Worm (Caenorhabditis elegans) whole organism, early embryonic: ENCODE data around the gene C17H11.1.

Experiments
- B0310.2 ChIP-seq: sonication (generic microtip); optimal IDR thresholded peaks from 2 replicates; lab custom pipeline; 2016; ENCODE audit warnings: mild to moderate bottlenecking, missing genetic modification characterization, missing compliant biosample characterization
- F13C5.2 ChIP-seq: sonication (generic microtip); optimal IDR thresholded peaks from 2 replicates; lab custom pipeline; 2017; ENCODE audit warnings: mild to moderate bottlenecking, missing genetic modification characterization, inconsistent platforms, missing compliant biosample characterization
- aly-1 ChIP-seq: sonication (generic microtip); optimal IDR thresholded peaks from 2 replicates; lab custom pipeline; 2016; ENCODE audit warnings: missing genetic modification characterization, missing compliant biosample characterization
- ama-1 ChIP-seq: fragments of 150-350 bp; optimal IDR thresholded peaks from 2 replicates; lab custom pipeline; 2014
- ceh-13 ChIP-seq: fragments of 200-800 bp; sonication (Bioruptor generic); optimal IDR thresholded peaks from 2 replicates; lab custom pipeline; 2018; ENCODE audit warnings: mild to moderate bottlenecking, missing genetic modification characterization, missing compliant biosample characterization
- ceh-36 ChIP-seq: sonication (generic microtip); optimal IDR thresholded peaks from 2 replicates; lab custom pipeline; 2016; ENCODE audit warnings: missing genetic modification characterization, inconsistent platforms, missing compliant biosample characterization
- ets-7 ChIP-seq: sonication (generic microtip); optimal IDR thresholded peaks from 2 replicates; lab custom pipeline; 2016; ENCODE audit warnings: missing genotype, missing genetic modification characterization, missing compliant biosample characterization
- flt-1 ChIP-seq: fragments of 200-800 bp; sonication (Bioruptor generic); IDR thresholded peaks from 2 replicates; pipeline ENCODE4 v1.3.6; 2022; ENCODE audit warnings: missing genetic modification characterization, missing compliant biosample characterization
- hmbx-1 ChIP-seq: sonication (generic microtip); optimal IDR thresholded peaks from 2 replicates; lab custom pipeline; 2016; ENCODE audit warnings: mild to moderate bottlenecking, missing genetic modification characterization, missing compliant biosample characterization
- hmg-4 ChIP-seq: fragments of 200-800 bp; sonication (Bioruptor generic); optimal IDR thresholded peaks from 2 replicates; lab custom pipeline; 2018; ENCODE audit warnings: mild to moderate bottlenecking, missing genetic modification characterization, missing compliant biosample characterization
- hnd-1 ChIP-seq: sonication (generic microtip); optimal IDR thresholded peaks from 2 replicates; lab custom pipeline; 2016; ENCODE audit warnings: missing genetic modification characterization, missing compliant biosample characterization
- pes-1 ChIP-seq: fragments of 200-800 bp; sonication (Bioruptor generic); IDR thresholded peaks from 2 replicates; pipeline ENCODE4 v1.3.6; 2022; ENCODE audit warnings: missing genetic modification reagents, missing genetic modification characterization, missing compliant biosample characterization
- scrt-1 ChIP-seq: fragments of 200-800 bp; sonication (Bioruptor generic); IDR thresholded peaks from 2 replicates; pipeline ENCODE4 v1.3.6; 2022; ENCODE audit warnings: missing genetic modification characterization, missing compliant biosample characterization
- sea-1 ChIP-seq: fragments of 200-800 bp; sonication (Bioruptor generic); conservative IDR thresholded peaks from 2 replicates; pipeline ENCODE4 v1.3.6; 2022; ENCODE audit warnings: missing genetic modification characterization, missing compliant biosample characterization
- tbx-11 ChIP-seq: fragments of 200-800 bp; sonication (Bioruptor generic); IDR thresholded peaks from 2 replicates; pipeline ENCODE4 v1.3.6; 2022; ENCODE audit warnings: missing genetic modification characterization, missing compliant biosample characterization
- tbx-37 ChIP-seq: fragments of 200-800 bp; sonication (Bioruptor generic); conservative IDR thresholded peaks from 2 replicates; pipeline ENCODE4 v1.3.6; 2022; ENCODE audit warnings: missing genetic modification reagents, missing genetic modification characterization, missing compliant biosample characterization
- tra-4 ChIP-seq: sonication (generic microtip); optimal IDR thresholded peaks from 2 replicates; lab custom pipeline; 2017; ENCODE audit warnings: missing genetic modification characterization, missing compliant biosample characterization

The C17H11.1 gene

ce11 chrX:8150621-8151020 is 23.1 kb upstream of the C17H11.1 start, which contains the start of gene F22F1.2:
Gene F22F1.2 (minus strand): TSS chrX:8150721.
- TF ChIP-seq ceh-13 (no peak), ets-7 (tag; lab: Kevin White, UChicago) (no peak), tbx-37 (GFP tag; lab: Robert Waterston, UW) (no peak), hmbx-1 (tag; lab: Kevin White, UChicago) (no peak), hnd-1 (tag; lab: Kevin White, UChicago) (no peak), tbx-11 (no peak), B0310.2 (tag; lab: Kevin White, UChicago) (no peak), aly-1 (tag; lab: Kevin White, UChicago) (no peak), scrt-1 (no peak), hmg-4 (GFP tag; lab: Kevin White, UChicago) (no peak), tra-4 (tag; lab: Kevin White, UChicago) (no peak), ceh-36 (tag; lab: Kevin White, UChicago) (no peak), F13C5.2 (tag; lab: Kevin White, UChicago) (no peak), sea-1 (no peak), flt-1 (GFP tag; lab: Robert Waterston, UW) (no peak), ama-1 (no peak)

ce11 chrX:8151409-8151808 is 22.3 kb upstream of the C17H11.1 start:
- TF ChIP-seq hmg-4 (GFP tag; lab: Kevin White, UChicago) (peak; percentile 43), scrt-1 (no peak)

- TF ChIP-seq pes-1 (peak; percentile 81), flt-1 (GFP tag; lab: Robert Waterston, UW) (peak; percentile 83), tbx-37 (GFP tag; lab: Robert Waterston, UW) (peak; percentile 79), scrt-1 (peak; percentile 61), tbx-11 (peak; percentile 58)
These were observed 18.2 kb upstream of the C17H11.1 start for ce11 chrX:8155447-8155877.

ce11 chrX:8155969-8156368 is 17.7 kb upstream of the C17H11.1 start:
- TF ChIP-seq ama-1, result no peak
- TF ChIP-seq tbx-11, result peak; percentile 91
- TF ChIP-seq B0310.2 (tag; lab: Kevin White, UChicago), result peak; percentile 87
- peak; percentile 46 for TF ChIP-seq hnd-1 (tag; lab: Kevin White, UChicago)
- no peak for TF ChIP-seq aly-1 (tag; lab: Kevin White, UChicago)
- peak; percentile 71 for TF ChIP-seq hmbx-1 (tag; lab: Kevin White, UChicago)
- peak; percentile 99 for TF ChIP-seq sea-1
- TF ChIP-seq tra-4 (tag; lab: Kevin White, UChicago), result peak; percentile 68
- peak; percentile 97 for TF ChIP-seq scrt-1
- peak; percentile 98 for TF ChIP-seq pes-1
- TF ChIP-seq ets-7 (tag; lab: Kevin White, UChicago), result peak; percentile 46
- TF ChIP-seq ceh-13, result peak; percentile 83
- TF ChIP-seq flt-1 (GFP tag; lab: Robert Waterston, UW), result peak; percentile 96
- peak; percentile 93 for TF ChIP-seq ceh-36 (tag; lab: Kevin White, UChicago)
- TF ChIP-seq tbx-37 (GFP tag; lab: Robert Waterston, UW), result peak; percentile 94
- peak; percentile 78 for TF ChIP-seq F13C5.2 (tag; lab: Kevin White, UChicago)
- peak; percentile 97 for TF ChIP-seq hmg-4 (GFP tag; lab: Kevin White, UChicago)

- 0 out of 2 replicates have a peak, but pooled peaks have one; percentile 21 for TF ChIP-seq tbx-37 (GFP tag; lab: Robert Waterston, UW)
- TF ChIP-seq flt-1 (GFP tag; lab: Robert Waterston, UW), result 0 out of 2 replicates have a peak, but pooled peaks have one; percentile 37
- TF ChIP-seq F13C5.2 (tag; lab: Kevin White, UChicago), result no peak
- TF ChIP-seq scrt-1, result no peak
- TF ChIP-seq tbx-11, result 0 out of 2 replicates have a peak, but pooled peaks have one; percentile 27
- no peak for TF ChIP-seq hmbx-1 (tag; lab: Kevin White, UChicago)
- TF ChIP-seq aly-1 (tag; lab: Kevin White, UChicago), result no peak
- 0 out of 2 replicates have a peak, but pooled peaks have one; percentile 30 for TF ChIP-seq pes-1
- TF ChIP-seq hnd-1 (tag; lab: Kevin White, UChicago), result no peak
- TF ChIP-seq B0310.2 (tag; lab: Kevin White, UChicago), result no peak
- TF ChIP-seq sea-1, result peak; percentile 45
- TF ChIP-seq ceh-13, result no peak
- TF ChIP-seq ama-1, result no peak
- no peak for TF ChIP-seq hmg-4 (GFP tag; lab: Kevin White, UChicago)
- no peak for TF ChIP-seq ceh-36 (tag; lab: Kevin White, UChicago)
- TF ChIP-seq tra-4 (tag; lab: Kevin White, UChicago), result no peak
- no peak for TF ChIP-seq ets-7 (tag; lab: Kevin White, UChicago)
These were observed 17.2 kb upstream of the C17H11.1 start for ce11 chrX:8156502-8156901.

- TF ChIP-seq ceh-13 (no peak), hmg-4 (GFP tag; lab: Kevin White, UChicago) (peak; percentile 73), tra-4 (tag; lab: Kevin White, UChicago) (no peak), ets-7 (tag; lab: Kevin White, UChicago) (no peak), B0310.2 (tag; lab: Kevin White, UChicago) (no peak), sea-1 (peak; percentile 65; the same call in 1 of the 2 replicates), flt-1 (GFP tag; lab: Robert Waterston, UW) (peak; percentile 59; the same call in 1 of the 2 replicates), pes-1 (peak; percentile 31; the same call in 1 of the 2 replicates), ama-1 (no peak)
These were observed 16.6 kb upstream of the C17H11.1 start for ce11 chrX:8157132-8157531.

- TF ChIP-seq F13C5.2 (tag; lab: Kevin White, UChicago) (peak; percentile 3), sea-1 (peak; percentile 81), ceh-13 (no peak), hnd-1 (tag; lab: Kevin White, UChicago) (no peak), hmg-4 (GFP tag; lab: Kevin White, UChicago) (peak; percentile 54), tbx-37 (GFP tag; lab: Robert Waterston, UW) (0 out of 2 replicates have a peak, but pooled peaks have one; percentile 19), tra-4 (tag; lab: Kevin White, UChicago) (no peak), ceh-36 (tag; lab: Kevin White, UChicago) (peak; percentile 55), ama-1 (peak; percentile 97), B0310.2 (tag; lab: Kevin White, UChicago) (peak; percentile 69), ets-7 (tag; lab: Kevin White, UChicago) (no peak), hmbx-1 (tag; lab: Kevin White, UChicago) (no peak), pes-1 (peak; percentile 42; the same call in 1 of the 2 replicates), scrt-1 (0 out of 2 replicates have a peak, but pooled peaks have one; percentile 14), tbx-11 (0 out of 2 replicates have a peak, but pooled peaks have one; percentile 37), aly-1 (tag; lab: Kevin White, UChicago) (peak; percentile 21), flt-1 (GFP tag; lab: Robert Waterston, UW) (no peak)
These were observed 14.5 kb upstream of the C17H11.1 start, which contains the start of gene hil-3 for ce11 chrX:8158975-8159813. Gene hil-3 (plus strand): TSS chrX:8159169.
